Worm (Caenorhabditis elegans): ENCODE results near the gene panl-3.

Gene panl-3

DNA sequence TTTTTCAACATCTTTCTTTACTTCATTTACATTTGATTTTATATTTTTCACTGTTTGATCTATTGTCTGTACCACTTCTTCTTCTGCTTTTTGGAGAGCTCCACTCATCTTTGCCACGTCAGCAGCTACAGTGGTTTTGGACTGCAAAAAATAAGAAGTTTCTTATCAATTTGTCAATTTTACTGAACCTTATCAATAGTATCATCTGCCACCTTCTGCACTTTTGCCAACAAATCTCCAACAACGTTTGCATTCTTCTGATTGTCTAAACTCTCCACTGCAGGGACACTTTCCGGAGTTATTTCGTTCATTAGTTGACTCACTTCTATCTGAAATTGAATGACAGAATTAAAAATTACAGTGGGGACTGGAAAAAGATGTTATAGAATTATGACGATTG is 32.1 kb upstream of the panl-3 start (continued):
- no peak for TF ChIP-seq Y105C5A.15 (GFP tag; IDR thresholded peaks at IDR 0.05)
- no peak for TF ChIP-seq mxl-2 (GFP tag; conservative IDR thresholded peaks at IDR 0.05)
- peak; percentile 74 for TF ChIP-seq dmd-6 (GFP tag; IDR thresholded peaks at IDR 0.05)
- TF ChIP-seq nhr-25 (tag; optimal IDR thresholded peaks at IDR 0.05; ENCODE audit: borderline replicate concordance, insufficient read depth), result no peak
- no peak for TF ChIP-seq ama-1 (optimal IDR thresholded peaks at IDR 0.05)
- TF ChIP-seq D1046.2 (GFP tag; IDR thresholded peaks at IDR 0.05), result no peak
- TF ChIP-seq nhr-11 (tag; optimal IDR thresholded peaks at IDR 0.05), result no peak
- no peak for TF ChIP-seq Y75B8A.6 (GFP tag; IDR thresholded peaks at IDR 0.05)
- TF ChIP-seq egl-43 (GFP tag; IDR thresholded peaks at IDR 0.05), result no peak
- no peak for TF ChIP-seq daf-16 (GFP tag; optimal IDR thresholded peaks at IDR 0.05)
- TF ChIP-seq daf-16 (tag; optimal IDR thresholded peaks at IDR 0.05), result peak; percentile 33
- TF ChIP-seq zag-1 (tag; optimal IDR thresholded peaks at IDR 0.05), result no peak
- TF ChIP-seq attf-4 (tag; optimal IDR thresholded peaks at IDR 0.05), result no peak
- TF ChIP-seq ZK546.5 (tag; optimal IDR thresholded peaks at IDR 0.05), result no peak
- TF ChIP-seq Y5F2A.4 (GFP tag; optimal IDR thresholded peaks at IDR 0.05), result no peak
- TF ChIP-seq hif-1 (tag; optimal IDR thresholded peaks at IDR 0.05), result no peak
- TF ChIP-seq ceh-32 (tag; optimal IDR thresholded peaks at IDR 0.05; ENCODE audit: poor library complexity), result no peak

DNA sequence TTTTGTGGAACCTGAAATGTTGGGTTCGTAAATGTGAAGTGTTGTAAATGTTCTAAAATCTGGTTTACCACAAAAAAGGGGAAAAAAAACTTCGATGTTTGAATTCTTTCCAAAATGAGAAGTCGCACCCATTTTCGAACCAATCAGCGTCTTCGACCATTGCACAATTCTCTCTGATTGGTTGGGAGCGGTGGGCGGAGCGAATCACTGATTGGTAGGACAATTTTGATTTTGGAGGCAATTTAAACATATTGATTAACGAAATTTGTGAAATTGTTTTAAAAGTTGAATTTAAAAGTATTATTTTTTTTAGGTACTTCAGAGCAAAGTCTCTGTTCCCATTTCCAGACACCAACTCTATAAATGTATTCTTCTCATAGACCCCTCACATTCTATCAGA is 29.8 kb upstream of the panl-3 start:
- TF ChIP-seq ces-1 (GFP tag; optimal IDR thresholded peaks at IDR 0.05), result no peak

DNA sequence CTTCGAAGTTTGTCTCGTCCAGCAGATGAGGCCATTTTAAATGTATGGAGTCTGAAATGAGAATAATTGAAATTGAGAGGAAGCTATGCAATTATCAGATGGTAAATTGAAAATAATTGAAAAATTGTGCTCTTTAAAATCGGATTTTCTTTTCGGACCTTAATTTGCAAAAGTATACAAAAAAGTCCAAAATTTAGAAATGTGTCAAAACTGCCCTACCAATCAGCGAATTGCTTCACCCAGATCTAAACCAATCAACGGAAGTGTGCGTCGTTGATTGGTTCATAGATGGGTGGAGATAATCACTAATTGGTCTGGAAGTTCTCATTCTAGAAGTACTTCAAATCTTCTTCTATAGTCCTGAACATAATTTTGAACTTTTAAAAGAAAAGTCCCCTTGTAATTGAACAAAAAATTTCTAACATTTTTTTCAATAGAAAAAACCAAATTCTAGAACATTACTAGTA is 29.2 kb upstream of the panl-3 start, which contains the start of gene R10E11.5:
Gene R10E11.5 (minus strand): TSS at position 51 of the 467 bp plus-strand sequence.
- TF ChIP-seq nhr-237 (tag; optimal IDR thresholded peaks at IDR 0.05) (no peak), nhr-111 (GFP tag; optimal IDR thresholded peaks at IDR 0.05) (no peak), R02D3.7 (tag; optimal IDR thresholded peaks at IDR 0.05) (no peak), ceh-62 (tag; optimal IDR thresholded peaks at IDR 0.05) (no peak), snpc-1.2 (GFP tag; IDR thresholded peaks at IDR 0.05) (no peak), lim-7 (GFP tag; IDR thresholded peaks at IDR 0.05) (no peak), mxl-3 (GFP tag; optimal IDR thresholded peaks at IDR 0.05) (no peak), pqm-1 (tag; optimal IDR thresholded peaks at IDR 0.05) (no peak), lir-3 (tag; optimal IDR thresholded peaks at IDR 0.05) (no peak), ceh-44 (GFP tag; IDR thresholded peaks at IDR 0.05) (no peak), lin-29 (GFP tag; IDR thresholded peaks at IDR 0.05) (no peak), hmg-1.1 (GFP tag; IDR thresholded peaks at IDR 0.05) (no peak), madf-5 (GFP tag; IDR thresholded peaks at IDR 0.05) (no peak), ceh-28 (tag; optimal IDR thresholded peaks at IDR 0.05) (no peak)

DNA sequence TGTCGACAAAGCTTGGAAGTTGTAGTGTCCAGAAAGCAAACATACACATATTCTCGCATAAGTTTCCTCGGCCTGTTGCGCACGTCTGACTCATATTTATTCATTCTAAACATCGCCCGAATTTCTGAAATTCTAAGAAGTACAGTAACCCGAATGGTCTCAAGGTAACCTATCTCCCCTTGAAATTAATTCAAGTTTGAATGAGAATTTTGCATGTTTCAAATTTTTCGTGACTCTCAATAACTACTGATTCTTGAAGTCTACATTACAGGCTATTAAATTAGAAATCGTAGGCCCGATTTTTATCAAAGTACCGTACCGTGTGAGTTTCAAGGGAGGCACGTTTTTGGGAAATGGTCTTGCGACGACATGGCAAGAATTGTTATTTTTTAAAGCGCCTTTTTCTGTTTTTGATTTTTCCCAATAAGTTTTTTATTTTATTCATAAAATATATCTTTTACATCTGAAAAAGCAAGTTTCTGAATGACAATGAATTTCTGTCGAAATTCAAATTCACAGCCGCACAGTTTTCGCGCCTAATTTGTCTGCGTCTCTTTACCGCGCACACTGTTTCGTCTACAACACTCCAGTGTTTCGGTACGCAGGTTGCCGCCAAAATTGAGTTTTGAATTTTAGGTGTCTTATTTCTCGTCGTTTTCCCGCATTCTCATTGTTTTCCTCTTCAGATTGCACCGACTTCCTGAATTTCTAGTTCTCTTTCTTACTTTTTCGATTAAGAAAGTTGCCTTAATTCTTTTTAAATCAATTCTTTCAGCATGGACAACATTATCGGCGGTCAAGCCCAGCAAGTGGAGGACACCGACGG is 25.1 kb upstream of the panl-3 start, which contains the start of the genes R10E11.9 and mcm-6:
Gene R10E11.9 (minus strand): TSS at position 51 of the 826 bp plus-strand sequence.
Gene mcm-6 (plus strand): TSS at position 776 of the 826 bp plus-strand sequence.
- peak; percentile 70 for TF ChIP-seq nhr-28 (tag; optimal IDR thresholded peaks at IDR 0.05)
- no peak for TF ChIP-seq lin-15B (tag; optimal IDR thresholded peaks at IDR 0.05)
- TF ChIP-seq Y105C5A.15 (GFP tag; IDR thresholded peaks at IDR 0.05), result no peak
- TF ChIP-seq dmd-9 (GFP tag; IDR thresholded peaks at IDR 0.05), result no peak
- peak in 1 of 2 experiments; percentile 11 for TF ChIP-seq unc-62 (GFP tag; optimal IDR thresholded peaks at IDR 0.05 in 1 of 2)
- TF ChIP-seq unc-62 (tag; optimal IDR thresholded peaks at IDR 0.05), result no peak
- no peak for TF ChIP-seq vab-7 (GFP tag; IDR thresholded peaks at IDR 0.05)
- peak; percentile 79 for TF ChIP-seq dpl-1 (GFP tag; optimal IDR thresholded peaks at IDR 0.05)
- no peak for TF ChIP-seq nhr-42 (GFP tag; IDR thresholded peaks at IDR 0.05)
- no peak for TF ChIP-seq saeg-2 (GFP tag; IDR thresholded peaks at IDR 0.05)
- no peak for TF ChIP-seq egl-27 (tag; optimal IDR thresholded peaks at IDR 0.05)
- no peak for TF ChIP-seq ceh-20 (GFP tag; IDR thresholded peaks at IDR 0.05)
- TF ChIP-seq fkh-10 (GFP tag; optimal IDR thresholded peaks at IDR 0.05), result no peak
- peak; percentile 62 for TF ChIP-seq unc-130 (GFP tag; optimal IDR thresholded peaks at IDR 0.05)
- no peak for TF ChIP-seq daf-16 (GFP tag; optimal IDR thresholded peaks at IDR 0.05)
- TF ChIP-seq daf-16 (tag; optimal IDR thresholded peaks at IDR 0.05), result peak; percentile 23
- no peak for TF ChIP-seq Y48G9A.11 (GFP tag; IDR thresholded peaks at IDR 0.05)
- TF ChIP-seq ztf-7 (tag; optimal IDR thresholded peaks at IDR 0.05), result no peak
- TF ChIP-seq arid-1 (GFP tag; conservative IDR thresholded peaks at IDR 0.05), result no peak
